Worm (Caenorhabditis elegans): ENCODE data around the gene F56D2.8.

DNA sequence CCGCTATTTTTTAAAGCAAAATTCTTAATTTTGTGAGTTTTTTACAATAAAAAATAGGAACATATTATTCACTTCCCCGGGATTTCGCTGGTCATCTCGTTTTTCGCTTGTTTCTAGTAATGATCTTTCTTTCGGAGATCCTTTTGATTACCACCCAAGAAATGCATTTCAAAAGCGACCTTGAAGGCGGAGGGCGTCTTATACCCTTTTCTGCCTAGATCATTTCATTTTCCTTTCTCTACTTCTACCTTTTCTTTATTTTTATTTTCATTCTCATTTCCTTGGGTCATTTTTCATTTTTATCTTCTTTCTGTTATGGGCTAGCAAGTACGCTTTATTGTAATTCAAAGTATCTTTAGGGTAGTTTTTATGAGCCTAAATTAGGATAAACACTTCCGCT lies 37.5 kb upstream of the F56D2.8 start:
- TF ChIP-seq nhr-237 (tag; optimal IDR thresholded peaks at IDR 0.05) (no peak), lin-39 (tag; optimal IDR thresholded peaks at IDR 0.05) (no peak), ZK546.5 (tag; optimal IDR thresholded peaks at IDR 0.05) (no peak), C34F6.9 (tag; optimal IDR thresholded peaks at IDR 0.05) (no peak), snpc-4 (tag; optimal IDR thresholded peaks at IDR 0.05) (no peak), alr-1 (tag; optimal IDR thresholded peaks at IDR 0.05) (no peak), unc-62 (GFP tag; optimal IDR thresholded peaks at IDR 0.05) (no peak), nhr-77 (tag; optimal IDR thresholded peaks at IDR 0.05) (no peak), ceh-82 (tag; optimal IDR thresholded peaks at IDR 0.05) (no peak)
